Worm (Caenorhabditis elegans) whole organism, mixed stage, embryonic: Measurements from ENCODE around the gene F38E11.6.

Source experiments
- M03D4.4 ChIP-seq: sonication (generic microtip); optimal IDR thresholded peaks from 2 replicates; lab custom pipeline; 2017; ENCODE audit warnings: mild to moderate bottlenecking, missing genetic modification characterization, missing compliant biosample characterization
- bed-3 ChIP-seq: fragments of 200-800 bp; sonication (Bioruptor generic); optimal IDR thresholded peaks from 3 replicates; lab custom pipeline; 2018; ENCODE audit warnings: mild to moderate bottlenecking, missing genetic modification characterization, moderate library complexity, missing compliant biosample characterization
- blmp-1 ChIP-seq: fragments of 150-350 bp; optimal IDR thresholded peaks from 2 replicates; lab custom pipeline; 2014; ENCODE audit warnings: missing biosample characterization, missing genetic modification characterization
- ceh-39 ChIP-seq: fragments of 150-350 bp; optimal IDR thresholded peaks from 2 replicates; lab custom pipeline; 2014; ENCODE audit warnings: missing biosample characterization, missing genetic modification characterization
- ceh-43 ChIP-seq: fragments of 200-800 bp; sonication (Bioruptor generic); optimal IDR thresholded peaks from 2 replicates; lab custom pipeline; 2018; ENCODE audit warnings: mild to moderate bottlenecking, missing genetic modification characterization, moderate library complexity, missing compliant biosample characterization
- ceh-83 ChIP-seq: fragments of 200-800 bp; sonication (Bioruptor generic); optimal IDR thresholded peaks from 2 replicates; lab custom pipeline; 2018; ENCODE audit warnings: mild to moderate bottlenecking, missing genetic modification characterization, missing compliant biosample characterization
- ces-1 ChIP-seq: fragments of 150-350 bp; optimal IDR thresholded peaks from 2 replicates; lab custom pipeline; 2014; ENCODE audit warnings: missing biosample characterization, missing genetic modification reagents, missing genetic modification characterization
- cnd-1 ChIP-seq: fragments of 200-800 bp; sonication (Bioruptor generic); optimal IDR thresholded peaks from 2 replicates; lab custom pipeline; 2018; ENCODE audit warnings: mild to moderate bottlenecking, missing genetic modification characterization, missing compliant biosample characterization
- drap-1 ChIP-seq: fragments of 200-800 bp; sonication (Bioruptor generic); optimal IDR thresholded peaks from 3 replicates; lab custom pipeline; 2018; ENCODE audit warnings: mild to moderate bottlenecking, missing genetic modification characterization, missing compliant biosample characterization
- elt-1 ChIP-seq: sonication (generic microtip); optimal IDR thresholded peaks from 2 replicates; lab custom pipeline; 2017; ENCODE audit warnings: missing genetic modification characterization, mild to moderate bottlenecking, missing compliant biosample characterization, antibody characterized with exemption, moderate library complexity, borderline replicate concordance; ENCODE audit not compliant: insufficient read depth
- elt-3 ChIP-seq: fragments of 150-350 bp; optimal IDR thresholded peaks from 2 replicates; lab custom pipeline; 2014; ENCODE audit warnings: missing biosample characterization, missing genetic modification characterization
- flh-1 ChIP-seq: fragments of 200-800 bp; sonication (Bioruptor generic); optimal IDR thresholded peaks from 2 replicates; lab custom pipeline; 2018; ENCODE audit warnings: mild to moderate bottlenecking, missing genetic modification characterization, moderate library complexity, missing compliant biosample characterization
- ham-2 ChIP-seq: fragments of 200-800 bp; sonication (Bioruptor generic); optimal IDR thresholded peaks from 2 replicates; lab custom pipeline; 2018; ENCODE audit warnings: mild to moderate bottlenecking, missing genetic modification characterization, missing compliant biosample characterization
- hlh-1 ChIP-seq: fragments of 150-350 bp; optimal IDR thresholded peaks from 2 replicates; lab custom pipeline; 2014; ENCODE audit warnings: missing biosample characterization, missing genetic modification reagents, missing genetic modification characterization
- lin-32 ChIP-seq: fragments of 200-800 bp; sonication (Bioruptor generic); optimal IDR thresholded peaks from 2 replicates; lab custom pipeline; 2018; ENCODE audit warnings: mild to moderate bottlenecking, missing genetic modification characterization, missing compliant biosample characterization
- lsy-2 ChIP-seq: fragments of 150-350 bp; optimal IDR thresholded peaks from 2 replicates; lab custom pipeline; 2014; ENCODE audit warnings: missing biosample characterization, missing genetic modification characterization
- mab-5 ChIP-seq: fragments of 150-350 bp; optimal IDR thresholded peaks from 2 replicates; lab custom pipeline; 2014; ENCODE audit warnings: missing biosample characterization, missing genetic modification characterization
- mep-1 ChIP-seq: fragments of 150-350 bp; optimal IDR thresholded peaks from 2 replicates; lab custom pipeline; 2017; ENCODE audit warnings: missing biosample characterization, missing genetic modification reagents, missing genetic modification characterization, inconsistent platforms
- nhr-12 ChIP-seq: fragments of 150-350 bp; optimal IDR thresholded peaks from 2 replicates; lab custom pipeline; 2014; ENCODE audit warnings: missing biosample characterization, missing genetic modification characterization
- nhr-2 ChIP-seq: fragments of 150-350 bp; optimal IDR thresholded peaks from 2 replicates; lab custom pipeline; 2014; ENCODE audit warnings: missing biosample characterization, missing genetic modification characterization
- nhr-28 ChIP-seq: fragments of 150-350 bp; optimal IDR thresholded peaks from 2 replicates; lab custom pipeline; 2014; ENCODE audit warnings: missing biosample characterization, missing genetic modification characterization
- nhr-76 ChIP-seq: sonication (generic microtip); optimal IDR thresholded peaks from 2 replicates; lab custom pipeline; 2017; ENCODE audit warnings: missing biosample characterization, missing genetic modification characterization
- pha-4 ChIP-seq: fragments of 150-350 bp; optimal IDR thresholded peaks from 2 replicates; lab custom pipeline; 2018; ENCODE audit warnings: missing biosample characterization, missing genetic modification reagents, missing genetic modification characterization
- sem-2 ChIP-seq: fragments of 200-800 bp; sonication (Bioruptor generic); optimal IDR thresholded peaks from 2 replicates; lab custom pipeline; 2018; ENCODE audit warnings: mild to moderate bottlenecking, missing genetic modification characterization, missing compliant biosample characterization
- snpc-4 ChIP-seq: fragments of 150-350 bp; optimal IDR thresholded peaks from 2 replicates; lab custom pipeline; 2014; ENCODE audit warnings: missing biosample characterization, missing genetic modification characterization
- sptf-1 ChIP-seq: sonication (generic microtip); optimal IDR thresholded peaks from 2 replicates; lab custom pipeline; 2017; ENCODE audit warnings: mild to moderate bottlenecking, missing genetic modification characterization, moderate library complexity, missing compliant biosample characterization
- tbx-8 ChIP-seq: fragments of 200-800 bp; sonication (Bioruptor generic); optimal IDR thresholded peaks from 2 replicates; lab custom pipeline; 2018; ENCODE audit warnings: mild to moderate bottlenecking, missing genetic modification characterization, moderate library complexity, missing compliant biosample characterization
- unc-120 ChIP-seq: sonication (generic microtip); optimal IDR thresholded peaks from 2 replicates; lab custom pipeline; 2017; ENCODE audit warnings: missing genetic modification characterization, missing compliant biosample characterization; ENCODE audit not compliant: poor library complexity, severe bottlenecking
- unc-39 ChIP-seq: fragments of 150-350 bp; optimal IDR thresholded peaks from 2 replicates; lab custom pipeline; 2014; ENCODE audit warnings: missing biosample characterization, missing genetic modification characterization
- unc-62 ChIP-seq: fragments of 150-350 bp; optimal IDR thresholded peaks from 2 replicates; lab custom pipeline; 2014; ENCODE audit warnings: missing biosample characterization, missing genetic modification reagents, missing genetic modification characterization
- zip-8 ChIP-seq: fragments of 150-350 bp; optimal IDR thresholded peaks from 2 replicates; lab custom pipeline; 2014; ENCODE audit warnings: missing biosample characterization, missing genetic modification characterization
- ztf-11 ChIP-seq: fragments of 150-350 bp; optimal IDR thresholded peaks from 2 replicates; lab custom pipeline; 2014; ENCODE audit warnings: missing biosample characterization, missing genetic modification characterization

F38E11.6 gene

ce11 chrIV:9506251-9506650 lies 38.9 kb upstream of the F38E11.6 start, which contains the start of gene ttr-9:
Gene ttr-9, minus strand, starts transcription at chrIV:9506351.
- TF ChIP-seq sem-2 (no peak), ham-2 (GFP tag; lab: Kevin White, UChicago) (no peak), blmp-1 (tag; lab: Kevin White, UChicago) (no peak), bed-3 (no peak), pha-4 (tag; lab: Kevin White, UChicago) (no peak), lin-32 (GFP tag; lab: Kevin White, UChicago) (no peak), unc-39 (tag; lab: Kevin White, UChicago) (no peak), lsy-2 (tag; lab: Kevin White, UChicago) (no peak)

DNA sequence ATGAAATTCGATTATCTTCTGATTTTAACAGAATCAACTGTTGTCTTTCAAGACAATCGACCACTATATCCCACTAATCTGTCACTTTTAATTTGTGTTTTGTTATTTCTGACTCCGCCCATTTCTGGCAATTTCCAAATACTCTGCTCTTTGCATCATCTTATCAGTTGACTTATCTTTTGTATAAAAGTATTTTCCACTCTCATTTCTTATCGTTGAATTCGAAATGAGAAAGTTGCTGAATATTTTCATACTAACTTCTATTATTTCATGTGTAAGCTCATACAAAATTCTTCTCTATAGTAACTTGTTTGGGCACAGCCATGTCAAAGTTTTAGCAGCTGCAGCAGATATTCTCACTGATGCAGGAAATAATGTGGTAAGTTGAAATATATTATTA lies 32.8 kb upstream of the F38E11.6 start, which contains the start of gene ugt-21:
ugt-21 (plus strand) TSS at position 212 of the 400 bp plus-strand sequence.
- TF ChIP-seq blmp-1 (tag; lab: Kevin White, UChicago) (no peak), unc-62 (GFP tag; lab: Kevin White, UChicago) (no peak), ceh-39 (tag; lab: Kevin White, UChicago) (no peak), pha-4 (tag; lab: Kevin White, UChicago) (no peak), sem-2 (no peak), ztf-11 (tag; lab: Kevin White, UChicago) (no peak), bed-3 (no peak), elt-3 (no peak), mep-1 (tag; lab: Kevin White, UChicago) (no peak), unc-120 (tag; lab: Kevin White, UChicago) (no peak), snpc-4 (no peak)
- TF ChIP-seq, all 35 proteins: peak for 0

DNA sequence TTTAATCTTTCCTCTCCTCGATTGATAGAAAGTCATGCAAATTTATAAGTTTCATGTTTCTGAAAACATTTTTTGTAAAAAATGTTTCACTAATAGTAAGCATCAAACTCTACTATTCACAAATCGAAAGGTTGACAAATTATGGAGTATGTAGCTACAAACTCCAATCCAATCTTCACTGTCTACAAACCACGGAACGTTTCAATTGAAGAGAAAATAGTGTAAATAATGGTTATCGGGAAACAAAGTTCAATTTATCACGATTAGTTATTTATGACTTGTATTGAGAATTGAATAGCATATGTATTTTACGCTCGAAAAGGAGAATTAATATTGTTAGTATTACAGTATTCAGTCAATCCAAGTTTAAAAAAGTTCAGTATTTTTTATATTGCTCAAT lies 32.3 kb upstream of the F38E11.6 start:
- TF ChIP-seq ham-2 (GFP tag; lab: Kevin White, UChicago) (no peak), elt-1 (tag; lab: Kevin White, UChicago) (no peak), nhr-2 (no peak), ceh-43 (GFP tag; lab: Kevin White, UChicago) (no peak), unc-120 (tag; lab: Kevin White, UChicago) (no peak), unc-39 (tag; lab: Kevin White, UChicago) (no peak), mab-5 (tag; lab: Kevin White, UChicago) (no peak), cnd-1 (tag; lab: Kevin White, UChicago) (no peak), sptf-1 (tag; lab: Kevin White, UChicago) (no peak), ztf-11 (tag; lab: Kevin White, UChicago) (no peak), nhr-12 (tag; lab: Kevin White, UChicago) (no peak), ces-1 (no peak), zip-8 (tag; lab: Kevin White, UChicago) (no peak), snpc-4 (no peak), ceh-83 (no peak)

ce11 chrIV:9498088-9498487 lies 30.8 kb upstream of the F38E11.6 start, which contains the start of gene sru-4:
Gene sru-4, plus strand, starts transcription at chrIV:9498388.
- TF ChIP-seq lin-32 (GFP tag; lab: Kevin White, UChicago) (no peak), nhr-2 (no peak), ceh-83 (no peak), M03D4.4 (tag; lab: Kevin White, UChicago) (no peak), hlh-1 (tag; lab: Kevin White, UChicago) (no peak), sptf-1 (tag; lab: Kevin White, UChicago) (no peak), sem-2 (no peak), drap-1 (GFP tag; lab: Kevin White, UChicago) (no peak), bed-3 (no peak), ceh-43 (GFP tag; lab: Kevin White, UChicago) (no peak)

- TF ChIP-seq lsy-2 (tag; lab: Kevin White, UChicago) (no peak), hlh-1 (tag; lab: Kevin White, UChicago) (no peak), ces-1 (no peak), elt-3 (no peak), flh-1 (GFP tag; lab: Kevin White, UChicago) (no peak), nhr-28 (tag; lab: Kevin White, UChicago) (no peak), nhr-76 (tag; lab: Kevin White, UChicago) (no peak), elt-1 (tag; lab: Kevin White, UChicago) (no peak), tbx-8 (no peak)
Observed at ce11 chrIV:9496306-9496705, 29.0 kb upstream of the F38E11.6 start, which contains the start of gene sru-3. Gene sru-3, plus strand, starts transcription at chrIV:9496606.
